Fruit fly (Drosophila melanogaster): Measurements from ENCODE around the gene CG46306.

dm6 chrX:16834259-16834658, 1.1 kb downstream of the CG46306 start:
- TF ChIP-seq Hr38 (GFP tag; optimal IDR thresholded peaks at IDR 0.05) (no peak), Ets96B (tag; optimal IDR thresholded peaks at IDR 0.05) (peak; percentile 18)
